Worm (Caenorhabditis elegans): ENCODE measurements around the gene C16C8.27.

DNA sequence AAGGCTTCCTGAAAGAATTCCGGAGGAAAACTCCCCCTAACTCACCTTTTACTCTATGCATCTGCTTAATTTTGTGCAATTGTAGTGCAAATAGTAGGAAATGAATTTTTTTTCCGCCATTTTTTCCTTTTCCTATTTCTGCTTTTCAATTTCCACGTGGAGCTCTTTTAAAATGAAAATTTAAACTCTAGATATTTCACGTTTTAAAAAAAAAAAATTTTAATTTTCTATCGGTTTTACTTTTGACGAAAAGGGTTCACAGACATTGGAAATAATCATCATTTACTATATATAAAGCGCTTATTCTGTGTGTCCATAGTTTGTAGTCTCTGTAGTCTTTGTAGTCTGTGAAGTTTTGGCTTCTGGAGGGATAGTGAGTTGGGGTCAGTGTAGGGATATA is 40.1 kb downstream of the C16C8.27 start, which contains the start of gene Y49F6B.8:
- no peak for TF ChIP-seq unc-62 (GFP tag; optimal IDR thresholded peaks at IDR 0.05)
- no peak for TF ChIP-seq fkh-10 (GFP tag; optimal IDR thresholded peaks at IDR 0.05)
- no peak for TF ChIP-seq elt-3 (tag; optimal IDR thresholded peaks at IDR 0.05)
- no peak for TF ChIP-seq nhr-47 (tag; optimal IDR thresholded peaks at IDR 0.05)
- TF ChIP-seq ceh-88 (GFP tag; IDR thresholded peaks at IDR 0.05): no peak
- no peak for TF ChIP-seq snpc-4 (tag; optimal IDR thresholded peaks at IDR 0.05)
- TF ChIP-seq ces-1 (GFP tag; optimal IDR thresholded peaks at IDR 0.05): no peak
- no peak for TF ChIP-seq elt-2 (tag; optimal IDR thresholded peaks at IDR 0.05)
- TF ChIP-seq dpl-1 (GFP tag; optimal IDR thresholded peaks at IDR 0.05): no peak
- no peak for TF ChIP-seq skn-1 (tag; optimal IDR thresholded peaks at IDR 0.05)

Measured in whole organism, L1 larva.